Worm (Caenorhabditis elegans) whole organism, L4 larva: Measurements from ENCODE around the gene sec-16A.1.

Experiments
- aha-1 ChIP-seq: fragments of 150-350 bp; peaks from one replicate; lab custom pipeline; 2014; ENCODE audit warnings: missing biosample characterization, missing genetic modification characterization
- hmg-1.1 ChIP-seq: fragments of 200-800 bp; sonication (Bioruptor generic); IDR thresholded peaks from 2 replicates; pipeline ENCODE4 v1.3.6; 2022; ENCODE audit warnings: missing genetic modification reagents, missing genetic modification characterization, missing compliant biosample characterization
- madf-9 ChIP-seq: fragments of 200-800 bp; sonication (Bioruptor generic); conservative IDR thresholded peaks from 2 replicates; pipeline ENCODE4 v1.3.6; 2022; ENCODE audit warnings: missing genetic modification reagents, missing genetic modification characterization, missing compliant biosample characterization
- pqm-1 ChIP-seq: sonication (generic microtip); optimal IDR thresholded peaks from 2 replicates; lab custom pipeline; 2017; ENCODE audit warnings: missing biosample characterization, missing genetic modification characterization

ce11 chrIII:9152950-9153349, 27.3 kb downstream of the sec-16A.1 start:
- TF ChIP-seq pqm-1 (tag; lab: Kevin White, UChicago) = no peak
- TF ChIP-seq madf-9 = no peak
- TF ChIP-seq aha-1 = no peak
- TF ChIP-seq hmg-1.1 (GFP tag; lab: Robert Waterston, UW) = no peak
